Worm (Caenorhabditis elegans) whole organism, early embryonic: ENCODE results near the gene str-229.

ENCODE experiments used
- B0310.2 ChIP-seq: sonication (generic microtip); optimal IDR thresholded peaks from 2 replicates; lab custom pipeline; 2016; ENCODE audit warnings: mild to moderate bottlenecking, missing genetic modification characterization, missing compliant biosample characterization
- F13C5.2 ChIP-seq: sonication (generic microtip); optimal IDR thresholded peaks from 2 replicates; lab custom pipeline; 2017; ENCODE audit warnings: mild to moderate bottlenecking, missing genetic modification characterization, inconsistent platforms, missing compliant biosample characterization
- aly-1 ChIP-seq: sonication (generic microtip); optimal IDR thresholded peaks from 2 replicates; lab custom pipeline; 2016; ENCODE audit warnings: missing genetic modification characterization, missing compliant biosample characterization
- ama-1 ChIP-seq: fragments of 150-350 bp; optimal IDR thresholded peaks from 2 replicates; lab custom pipeline; 2014
- ceh-13 ChIP-seq: fragments of 200-800 bp; sonication (Bioruptor generic); optimal IDR thresholded peaks from 2 replicates; lab custom pipeline; 2018; ENCODE audit warnings: mild to moderate bottlenecking, missing genetic modification characterization, missing compliant biosample characterization
- ceh-36 ChIP-seq: sonication (generic microtip); optimal IDR thresholded peaks from 2 replicates; lab custom pipeline; 2016; ENCODE audit warnings: missing genetic modification characterization, inconsistent platforms, missing compliant biosample characterization
- ets-7 ChIP-seq: sonication (generic microtip); optimal IDR thresholded peaks from 2 replicates; lab custom pipeline; 2016; ENCODE audit warnings: missing genotype, missing genetic modification characterization, missing compliant biosample characterization
- flt-1 ChIP-seq: fragments of 200-800 bp; sonication (Bioruptor generic); IDR thresholded peaks from 2 replicates; pipeline ENCODE4 v1.3.6; 2022; ENCODE audit warnings: missing genetic modification characterization, missing compliant biosample characterization
- hmbx-1 ChIP-seq: sonication (generic microtip); optimal IDR thresholded peaks from 2 replicates; lab custom pipeline; 2016; ENCODE audit warnings: mild to moderate bottlenecking, missing genetic modification characterization, missing compliant biosample characterization
- hmg-4 ChIP-seq: fragments of 200-800 bp; sonication (Bioruptor generic); optimal IDR thresholded peaks from 2 replicates; lab custom pipeline; 2018; ENCODE audit warnings: mild to moderate bottlenecking, missing genetic modification characterization, missing compliant biosample characterization
- hnd-1 ChIP-seq: sonication (generic microtip); optimal IDR thresholded peaks from 2 replicates; lab custom pipeline; 2016; ENCODE audit warnings: missing genetic modification characterization, missing compliant biosample characterization
- pes-1 ChIP-seq: fragments of 200-800 bp; sonication (Bioruptor generic); IDR thresholded peaks from 2 replicates; pipeline ENCODE4 v1.3.6; 2022; ENCODE audit warnings: missing genetic modification reagents, missing genetic modification characterization, missing compliant biosample characterization
- scrt-1 ChIP-seq: fragments of 200-800 bp; sonication (Bioruptor generic); IDR thresholded peaks from 2 replicates; pipeline ENCODE4 v1.3.6; 2022; ENCODE audit warnings: missing genetic modification characterization, missing compliant biosample characterization
- sea-1 ChIP-seq: fragments of 200-800 bp; sonication (Bioruptor generic); conservative IDR thresholded peaks from 2 replicates; pipeline ENCODE4 v1.3.6; 2022; ENCODE audit warnings: missing genetic modification characterization, missing compliant biosample characterization
- tbx-11 ChIP-seq: fragments of 200-800 bp; sonication (Bioruptor generic); IDR thresholded peaks from 2 replicates; pipeline ENCODE4 v1.3.6; 2022; ENCODE audit warnings: missing genetic modification characterization, missing compliant biosample characterization
- tbx-37 ChIP-seq: fragments of 200-800 bp; sonication (Bioruptor generic); conservative IDR thresholded peaks from 2 replicates; pipeline ENCODE4 v1.3.6; 2022; ENCODE audit warnings: missing genetic modification reagents, missing genetic modification characterization, missing compliant biosample characterization
- tra-4 ChIP-seq: sonication (generic microtip); optimal IDR thresholded peaks from 2 replicates; lab custom pipeline; 2017; ENCODE audit warnings: missing genetic modification characterization, missing compliant biosample characterization

The str-229 gene

DNA sequence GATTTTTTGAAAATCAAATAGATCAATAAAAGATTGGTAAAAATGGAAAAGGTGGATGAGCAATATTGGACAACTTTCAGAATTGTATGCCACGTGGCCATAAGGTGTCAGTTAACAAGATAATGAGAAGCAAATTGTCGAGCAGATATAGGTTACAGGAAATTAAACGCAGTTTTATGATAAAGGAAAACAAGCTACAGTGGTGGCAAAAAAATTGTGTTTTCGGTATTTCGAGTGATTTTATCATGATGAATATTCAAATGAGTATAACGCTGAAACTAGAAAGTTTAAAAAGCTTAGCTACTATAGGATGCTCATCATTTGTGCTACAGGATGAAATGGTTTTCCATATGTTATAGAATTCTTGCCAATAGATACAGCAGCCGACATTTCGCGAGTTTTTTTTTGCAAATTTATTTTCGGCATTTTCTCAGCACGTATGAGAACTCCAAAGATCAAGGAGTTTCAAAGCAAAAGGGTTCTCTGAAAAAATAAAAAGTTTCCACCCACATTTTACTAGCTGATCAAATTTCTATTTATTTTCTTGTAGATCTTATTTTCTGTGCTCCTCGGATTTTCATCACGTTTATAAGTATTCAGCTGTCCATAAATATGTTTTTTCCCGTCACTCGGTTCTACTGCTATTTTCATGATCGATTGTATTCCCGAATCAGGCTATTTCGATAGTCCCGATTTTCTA lies at the start of gene str-229, which contains the start of gene srh-190:
Gene str-229, minus strand, starts transcription at position 101 of the 700 bp plus-strand sequence.
Gene srh-190, plus strand, starts transcription at position 650 of the 700 bp plus-strand sequence.
- no peak for TF ChIP-seq hnd-1
- no peak for TF ChIP-seq ceh-13 (GFP tag; lab: Kevin White, UChicago)
- TF ChIP-seq hmbx-1 (tag; lab: Kevin White, UChicago), result no peak
- no peak for TF ChIP-seq B0310.2 (tag; lab: Kevin White, UChicago)
- TF ChIP-seq sea-1 (GFP tag; lab: Robert Waterston, UW), result no peak
- no peak for TF ChIP-seq aly-1 (tag; lab: Kevin White, UChicago)
- no peak for TF ChIP-seq flt-1
- TF ChIP-seq ets-7, result no peak
- TF ChIP-seq scrt-1 (GFP tag; lab: Robert Waterston, UW), result no peak
- no peak for TF ChIP-seq ceh-36 (tag; lab: Kevin White, UChicago)
- no peak for TF ChIP-seq hmg-4 (GFP tag; lab: Kevin White, UChicago)
- no peak for TF ChIP-seq tra-4
- no peak for TF ChIP-seq tbx-37
- no peak for TF ChIP-seq pes-1 (GFP tag; lab: Robert Waterston, UW)
- no peak for TF ChIP-seq F13C5.2
- no peak for TF ChIP-seq ama-1
- no peak for TF ChIP-seq tbx-11 (GFP tag; lab: Robert Waterston, UW)

- TF ChIP-seq hmg-4 (GFP tag; lab: Kevin White, UChicago), result no peak
- no peak for TF ChIP-seq scrt-1 (GFP tag; lab: Robert Waterston, UW)
- no peak for TF ChIP-seq tbx-37
- no peak for TF ChIP-seq hmbx-1 (tag; lab: Kevin White, UChicago)
- no peak for TF ChIP-seq ceh-36 (tag; lab: Kevin White, UChicago)
- no peak for TF ChIP-seq B0310.2 (tag; lab: Kevin White, UChicago)
- TF ChIP-seq ets-7, result no peak
- TF ChIP-seq tbx-11 (GFP tag; lab: Robert Waterston, UW), result no peak
- no peak for TF ChIP-seq aly-1 (tag; lab: Kevin White, UChicago)
- no peak for TF ChIP-seq sea-1 (GFP tag; lab: Robert Waterston, UW)
- no peak for TF ChIP-seq ama-1
- no peak for TF ChIP-seq tra-4
- no peak for TF ChIP-seq pes-1 (GFP tag; lab: Robert Waterston, UW)
- no peak for TF ChIP-seq hnd-1
- TF ChIP-seq F13C5.2, result no peak
Observed at ce11 chrV:3949723-3950122, 47.4 kb upstream of the str-229 start, which contains the start of gene dach-1. dach-1 (plus strand) TSS chrV:3950023.

DNA sequence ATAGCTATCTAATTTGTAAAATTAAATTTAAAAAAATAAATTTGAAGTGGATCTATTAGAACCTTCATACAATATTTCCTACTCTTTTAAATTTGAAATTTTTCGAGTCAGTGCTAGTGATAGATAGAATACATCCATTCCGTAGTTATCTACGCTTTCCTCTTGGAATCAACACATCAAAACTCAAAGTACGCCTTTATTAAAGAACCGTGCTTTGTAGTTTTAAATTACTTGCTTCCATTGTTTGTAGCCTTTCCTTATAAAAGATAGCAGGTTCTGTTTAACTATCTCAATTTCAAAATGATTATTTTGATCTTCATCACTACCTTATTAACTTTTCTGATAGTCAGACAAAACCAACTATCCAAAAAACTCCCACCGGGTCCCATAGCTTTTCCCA lies 42.7 kb upstream of the str-229 start, which contains the start of gene cyp-35B3:
Gene cyp-35B3, plus strand, starts transcription at position 301 of the 400 bp plus-strand sequence.
- TF ChIP-seq tbx-11 (GFP tag; lab: Robert Waterston, UW), result no peak
- TF ChIP-seq pes-1 (GFP tag; lab: Robert Waterston, UW), result no peak
- no peak for TF ChIP-seq flt-1
- TF ChIP-seq sea-1 (GFP tag; lab: Robert Waterston, UW), result no peak
- TF ChIP-seq ceh-13 (GFP tag; lab: Kevin White, UChicago), result no peak
- no peak for TF ChIP-seq ets-7
- no peak for TF ChIP-seq B0310.2 (tag; lab: Kevin White, UChicago)

DNA sequence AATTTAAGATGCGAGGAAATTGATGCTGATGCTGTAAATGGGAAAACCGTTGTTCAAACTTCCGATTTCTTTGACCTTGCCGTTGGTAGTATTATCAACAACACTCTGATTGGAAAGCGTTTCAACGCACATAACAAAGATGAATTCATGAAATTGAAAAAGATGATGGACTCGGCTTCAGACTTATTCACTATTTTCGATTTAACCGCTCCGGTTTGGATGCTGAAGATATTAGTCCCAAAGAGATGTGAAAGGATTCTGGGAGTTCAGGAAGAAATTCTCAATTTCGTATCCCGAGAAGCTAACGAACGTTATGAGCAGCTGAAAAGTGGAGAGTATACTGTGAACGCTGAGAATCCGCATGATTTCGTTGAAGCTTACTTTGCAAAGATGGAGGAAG lies 41.0 kb upstream of the str-229 start:
- TF ChIP-seq ceh-13 (GFP tag; lab: Kevin White, UChicago) (no peak), flt-1 (no peak), F13C5.2 (no peak), hmg-4 (GFP tag; lab: Kevin White, UChicago) (no peak), hnd-1 (no peak), ceh-36 (tag; lab: Kevin White, UChicago) (no peak), tbx-11 (GFP tag; lab: Robert Waterston, UW) (no peak), hmbx-1 (tag; lab: Kevin White, UChicago) (no peak), ama-1 (no peak), B0310.2 (tag; lab: Kevin White, UChicago) (no peak), sea-1 (GFP tag; lab: Robert Waterston, UW) (no peak), pes-1 (GFP tag; lab: Robert Waterston, UW) (no peak), ets-7 (no peak)

DNA sequence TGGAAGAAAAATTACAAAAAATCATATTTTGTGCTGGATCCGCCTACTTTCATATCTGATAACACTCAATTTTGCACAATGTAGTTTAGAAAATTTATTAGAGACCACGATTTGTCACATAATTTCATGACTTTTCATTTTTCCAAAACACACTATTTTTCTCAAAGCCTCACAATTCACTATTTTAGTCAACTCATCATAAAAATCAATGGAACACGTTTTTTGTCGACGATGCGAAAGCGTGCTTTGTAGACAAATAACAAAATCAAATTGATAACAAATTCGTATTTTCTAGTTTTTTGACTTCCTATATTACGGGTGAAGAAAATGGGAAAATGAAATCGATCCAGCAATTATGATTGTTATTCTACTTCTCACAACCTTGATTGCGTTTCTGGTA lies 39.5 kb upstream of the str-229 start, which contains the start of gene cyp-35B2:
Gene cyp-35B2, plus strand, starts transcription at position 301 of the 400 bp plus-strand sequence.
- TF ChIP-seq tbx-37, result no peak
- no peak for TF ChIP-seq tra-4
- no peak for TF ChIP-seq F13C5.2
- no peak for TF ChIP-seq sea-1 (GFP tag; lab: Robert Waterston, UW)
- TF ChIP-seq B0310.2 (tag; lab: Kevin White, UChicago), result no peak
- no peak for TF ChIP-seq hmg-4 (GFP tag; lab: Kevin White, UChicago)
- no peak for TF ChIP-seq ets-7
- no peak for TF ChIP-seq ceh-36 (tag; lab: Kevin White, UChicago)
- no peak for TF ChIP-seq ama-1
- no peak for TF ChIP-seq hnd-1
- no peak for TF ChIP-seq pes-1 (GFP tag; lab: Robert Waterston, UW)
- TF ChIP-seq flt-1, result no peak
- TF ChIP-seq ceh-13 (GFP tag; lab: Kevin White, UChicago), result no peak
- no peak for TF ChIP-seq aly-1 (tag; lab: Kevin White, UChicago)
- TF ChIP-seq tbx-11 (GFP tag; lab: Robert Waterston, UW), result no peak

- TF ChIP-seq sea-1 (GFP tag; lab: Robert Waterston, UW) (no peak), flt-1 (no peak), pes-1 (GFP tag; lab: Robert Waterston, UW) (no peak), hmg-4 (GFP tag; lab: Kevin White, UChicago) (no peak), ama-1 (no peak), scrt-1 (GFP tag; lab: Robert Waterston, UW) (no peak), tra-4 (no peak), hnd-1 (no peak), F13C5.2 (no peak), tbx-11 (GFP tag; lab: Robert Waterston, UW) (no peak)
Observed at ce11 chrV:3938789-3939188, 36.4 kb upstream of the str-229 start, which contains the start of gene cyp-35B1. cyp-35B1 (plus strand) TSS chrV:3939032.

DNA sequence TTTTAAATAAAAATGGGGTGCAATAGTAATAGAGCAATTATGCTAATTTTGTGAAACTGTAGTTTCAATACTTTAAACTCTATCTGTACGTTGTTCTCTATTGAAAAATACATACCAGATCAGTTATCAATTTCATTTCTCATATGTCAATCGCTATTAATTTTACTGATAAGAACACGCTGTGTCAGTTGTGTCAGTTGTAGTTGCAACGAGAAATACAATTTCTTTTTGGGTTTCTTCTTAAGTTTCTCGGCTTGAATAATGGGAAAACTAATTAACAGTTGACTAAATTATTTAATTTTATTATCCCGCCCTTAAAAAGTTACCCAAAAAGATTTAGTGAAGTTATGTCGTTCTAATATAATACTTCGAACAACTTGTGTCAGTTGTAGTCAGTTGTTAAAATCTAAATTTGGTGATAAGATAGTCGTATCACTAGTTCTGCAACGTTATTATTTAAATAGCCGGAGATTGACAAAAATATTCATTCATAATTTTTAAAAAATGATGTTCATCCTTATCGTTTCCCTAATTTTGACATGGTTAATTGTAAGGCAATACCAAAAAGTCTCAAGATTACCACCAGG lies 33.6 kb upstream of the str-229 start, which contains the start of gene cyp-35A5:
Gene cyp-35A5, plus strand, starts transcription at position 435 of the 587 bp plus-strand sequence.
- TF ChIP-seq B0310.2 (tag; lab: Kevin White, UChicago), result no peak
- no peak for TF ChIP-seq hmbx-1 (tag; lab: Kevin White, UChicago)
- TF ChIP-seq tra-4, result no peak
- TF ChIP-seq tbx-11 (GFP tag; lab: Robert Waterston, UW), result no peak
- TF ChIP-seq ceh-13 (GFP tag; lab: Kevin White, UChicago), result no peak
- no peak for TF ChIP-seq F13C5.2
- TF ChIP-seq sea-1 (GFP tag; lab: Robert Waterston, UW), result no peak
- TF ChIP-seq ceh-36 (tag; lab: Kevin White, UChicago), result no peak
- no peak for TF ChIP-seq hnd-1
- TF ChIP-seq hmg-4 (GFP tag; lab: Kevin White, UChicago), result no peak
- no peak for TF ChIP-seq scrt-1 (GFP tag; lab: Robert Waterston, UW)
- no peak for TF ChIP-seq ama-1
- no peak for TF ChIP-seq aly-1 (tag; lab: Kevin White, UChicago)
